Worm (Caenorhabditis elegans) whole organism, L2 larva: Measurements from ENCODE around the gene cyp-33A1.

Source experiments
- C34F6.9 ChIP-seq: fragments of 150-350 bp; optimal IDR thresholded peaks from 2 replicates; lab custom pipeline; 2014; ENCODE audit warnings: missing biosample characterization, missing genetic modification characterization
- F13H6.1 ChIP-seq: sonication (generic microtip); optimal IDR thresholded peaks from 2 replicates; lab custom pipeline; 2016; ENCODE audit warnings: missing genetic modification characterization, missing compliant biosample characterization
- aly-2 ChIP-seq: fragments of 150-350 bp; optimal IDR thresholded peaks from 2 replicates; lab custom pipeline; 2014; ENCODE audit warnings: missing biosample characterization, missing genetic modification characterization
- ama-1 ChIP-seq: fragments of 150-350 bp; optimal IDR thresholded peaks from 2 replicates; lab custom pipeline; 2018; ENCODE audit warnings: inconsistent platforms
- elt-3 ChIP-seq: sonication (generic microtip); optimal IDR thresholded peaks from 2 replicates; lab custom pipeline; 2017; ENCODE audit warnings: missing biosample characterization, missing genetic modification characterization
- fos-1 ChIP-seq: fragments of 150-350 bp; optimal IDR thresholded peaks from 2 replicates; lab custom pipeline; 2014; ENCODE audit warnings: missing biosample characterization, missing genetic modification characterization
- lin-39 ChIP-seq: fragments of 150-350 bp; optimal IDR thresholded peaks from 2 replicates; lab custom pipeline; 2014; ENCODE audit warnings: missing biosample characterization, missing genetic modification reagents, missing genetic modification characterization
- mbf-1 ChIP-seq: sonication (generic microtip); optimal IDR thresholded peaks from 2 replicates; lab custom pipeline; 2017; ENCODE audit warnings: missing biosample characterization, missing genetic modification characterization
- zag-1 ChIP-seq: fragments of 150-350 bp; optimal IDR thresholded peaks from 2 replicates; lab custom pipeline; 2014; ENCODE audit warnings: missing biosample characterization, missing genetic modification characterization
- ztf-1 ChIP-seq: fragments of 200-800 bp; sonication (Bioruptor generic); conservative IDR thresholded peaks from 2 replicates; pipeline ENCODE4 v1.3.6; 2022; ENCODE audit warnings: missing genetic modification characterization, missing compliant biosample characterization
- ztf-11 ChIP-seq: sonication (generic microtip); optimal IDR thresholded peaks from 2 replicates; lab custom pipeline; 2017; ENCODE audit warnings: missing biosample characterization, missing genetic modification characterization

DNA sequence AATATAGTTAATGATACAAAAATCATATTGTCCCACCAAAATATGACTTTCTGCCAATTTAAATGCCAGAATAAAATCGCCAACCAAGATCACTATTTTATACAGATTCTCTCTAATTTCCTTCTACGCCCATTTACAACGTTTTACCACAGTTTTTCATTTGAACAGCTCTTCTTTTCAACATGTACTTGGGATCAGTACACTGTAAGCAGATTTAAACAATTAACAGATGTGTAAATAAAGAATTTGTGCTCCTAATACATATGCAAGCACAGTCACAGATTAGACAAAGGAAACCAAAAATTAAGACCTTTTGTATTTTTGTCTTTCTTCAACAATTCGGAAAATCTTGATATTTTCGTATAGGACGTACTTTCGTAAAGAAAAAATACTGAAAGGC lies 37.8 kb downstream of the cyp-33A1 start, which contains the start of gene F07C4.11:
- no peak for TF ChIP-seq mbf-1
- TF ChIP-seq elt-3 (tag; lab: Kevin White, UChicago) = no peak
- no peak for TF ChIP-seq F13H6.1 (tag; lab: Kevin White, UChicago)
- TF ChIP-seq ztf-1 (GFP tag; lab: Robert Waterston, UW) = no peak
- no peak for TF ChIP-seq fos-1 (tag; lab: Kevin White, UChicago)
- no peak for TF ChIP-seq lin-39 (tag; lab: Kevin White, UChicago)
- no peak for TF ChIP-seq ztf-11 (tag; lab: Kevin White, UChicago)
- no peak for TF ChIP-seq C34F6.9
- TF ChIP-seq zag-1 = no peak
- TF ChIP-seq ama-1 (lab: Kevin White, UChicago) = no peak
- TF ChIP-seq aly-2 (tag; lab: Kevin White, UChicago) = no peak
